Worm (Caenorhabditis elegans) whole organism, midembryonic: ENCODE results near the gene F09F9.5.

Experiments
- T22C8.4 ChIP-seq: fragments of 200-800 bp; sonication (Bioruptor generic); IDR thresholded peaks from 2 replicates; pipeline ENCODE4 v1.3.6; 2022; ENCODE audit warnings: missing genetic modification characterization, missing compliant biosample characterization
- cog-1 ChIP-seq: sonication (generic microtip); optimal IDR thresholded peaks from 2 replicates; lab custom pipeline; 2016; ENCODE audit warnings: missing genetic modification characterization, missing compliant biosample characterization
- flt-1 ChIP-seq: fragments of 200-800 bp; sonication (Bioruptor generic); IDR thresholded peaks from 2 replicates; pipeline ENCODE4 v1.3.6; 2022; ENCODE audit warnings: missing genetic modification characterization, missing compliant biosample characterization
- klf-2 ChIP-seq: fragments of 200-800 bp; sonication (Bioruptor generic); conservative IDR thresholded peaks from 2 replicates; pipeline ENCODE4 v1.3.6; 2022; ENCODE audit warnings: missing genetic modification reagents, missing genetic modification characterization, missing compliant biosample characterization
- med-1 ChIP-seq: sonication (generic microtip); optimal IDR thresholded peaks from 2 replicates; lab custom pipeline; 2017; ENCODE audit warnings: missing genetic modification characterization, mild to moderate bottlenecking, missing compliant biosample characterization, antibody characterized with exemption, missing genetic modification reagents; ENCODE audit not compliant: insufficient read depth
- ref-1 ChIP-seq: fragments of 200-800 bp; sonication (Bioruptor generic); conservative IDR thresholded peaks from 2 replicates; pipeline ENCODE4 v1.3.6; 2022; ENCODE audit warnings: missing genetic modification reagents, missing genetic modification characterization, missing compliant biosample characterization
- tab-1 ChIP-seq: fragments of 200-800 bp; sonication (Bioruptor generic); IDR thresholded peaks from 2 replicates; pipeline ENCODE4 v1.3.6; 2022; ENCODE audit warnings: missing genetic modification characterization, missing compliant biosample characterization
- ztf-23 ChIP-seq: fragments of 200-800 bp; sonication (Bioruptor generic); IDR thresholded peaks from 2 replicates; pipeline ENCODE4 v1.3.6; 2022; ENCODE audit warnings: missing genetic modification reagents, missing genetic modification characterization, missing compliant biosample characterization
- ztf-29 ChIP-seq: fragments of 200-800 bp; sonication (Bioruptor generic); IDR thresholded peaks from 2 replicates; pipeline ENCODE4 v1.3.6; 2022; ENCODE audit warnings: missing genetic modification reagents, missing genetic modification characterization, missing compliant biosample characterization

ce11 chrX:4100473-4100872 lies 17.3 kb upstream of the F09F9.5 start, which contains the start of gene clh-4:
- TF ChIP-seq flt-1 (GFP tag; lab: Robert Waterston, UW) = no peak
- no peak for TF ChIP-seq T22C8.4 (GFP tag; lab: Robert Waterston, UW)
- TF ChIP-seq ztf-23 (GFP tag; lab: Robert Waterston, UW) = no peak
- no peak for TF ChIP-seq klf-2 (GFP tag; lab: Robert Waterston, UW)
- TF ChIP-seq med-1 (GFP tag; lab: Kevin White, UChicago) = no peak
- TF ChIP-seq ztf-29 (GFP tag; lab: Robert Waterston, UW) = no peak
- TF ChIP-seq tab-1 (GFP tag; lab: Robert Waterston, UW) = no peak
- no peak for TF ChIP-seq ref-1 (GFP tag; lab: Robert Waterston, UW)
- no peak for TF ChIP-seq cog-1 (tag; lab: Kevin White, UChicago)
